Worm (Caenorhabditis elegans) whole organism, L4/young adult: ENCODE measurements around the gene K08D9.4.

Experiments
- W03F9.2 ChIP-seq: fragments of 150-350 bp; optimal IDR thresholded peaks from 2 replicates; lab custom pipeline; 2014; ENCODE audit warnings: missing biosample characterization, missing genetic modification characterization
- him-1 ChIP-seq: sonication (generic microtip); optimal IDR thresholded peaks from 2 replicates; lab custom pipeline; 2016; ENCODE audit warnings: missing genotype, missing genetic modification reagents, missing genetic modification characterization, missing compliant biosample characterization

DNA sequence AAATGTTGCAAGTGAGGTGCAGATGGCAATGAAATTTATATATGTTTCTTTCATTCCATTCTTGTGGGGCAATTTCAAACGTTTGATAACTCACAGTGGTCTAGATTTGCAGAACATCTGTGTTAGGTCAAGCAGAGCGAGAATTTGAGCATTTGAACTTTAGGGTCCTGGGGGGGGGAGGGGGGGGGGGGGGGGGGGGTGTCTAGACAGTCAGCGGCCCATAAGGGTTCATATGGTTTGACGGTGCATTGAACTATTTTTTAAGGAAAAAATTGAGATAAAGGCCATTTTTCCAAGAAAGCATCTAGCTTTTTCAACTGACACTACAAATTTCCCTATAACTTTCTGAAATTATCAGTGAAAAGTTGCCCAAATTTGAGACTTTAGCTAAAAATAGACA is 14.4 kb downstream of the K08D9.4 start:
- no peak for TF ChIP-seq him-1 (tag; lab: Kevin White, UChicago)
- no peak for TF ChIP-seq W03F9.2 (tag; lab: Kevin White, UChicago)
